Worm (Caenorhabditis elegans): ENCODE data around the gene acr-17.
A peak's percentile ranks its signal among the peaks of the same experiment; 100 is the strongest.
"Not testable (repeated sequence)": the region's sequence is repeated elsewhere in the genome, so short reads cannot be mapped to it uniquely, and the experiment has no call there.

The acr-17 gene

DNA sequence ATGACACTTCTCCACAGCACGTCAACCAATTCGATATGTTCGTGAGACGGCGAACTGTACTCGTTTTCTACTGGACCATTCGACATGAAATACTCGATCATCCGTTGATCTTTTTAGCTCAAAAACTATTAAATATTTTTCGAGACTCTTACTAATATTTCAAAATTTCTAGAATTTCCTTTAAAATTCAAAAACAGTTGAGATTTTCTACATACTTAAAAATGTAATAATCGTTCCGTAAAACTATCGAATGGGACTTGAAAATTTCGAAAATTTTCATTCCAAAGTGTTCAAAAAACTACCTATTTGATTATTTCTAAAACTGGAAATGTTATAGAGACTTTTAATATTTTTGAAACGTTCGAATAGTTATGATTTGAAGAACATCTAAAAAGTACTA, 16.9 kb downstream of the acr-17 start, which contains the start of gene sknr-1:
Gene sknr-1, minus strand, starts transcription at position 101 of the 400 bp plus-strand sequence.
- not testable (repeated sequence) for TF ChIP-seq K09A11.1 (tag; optimal IDR thresholded peaks at IDR 0.05; ENCODE audit: insufficient read depth); zip-5 (tag; optimal IDR thresholded peaks at IDR 0.05); F13H6.1 (tag; optimal IDR thresholded peaks at IDR 0.05)

- TF ChIP-seq eyg-1 (tag; optimal IDR thresholded peaks at IDR 0.05) (peak; percentile 58), ama-1 (optimal IDR thresholded peaks at IDR 0.05) (no peak), tbx-2 (tag; optimal IDR thresholded peaks at IDR 0.05) (peak; percentile 87), gmeb-2 (tag; optimal IDR thresholded peaks at IDR 0.05) (no peak), pax-1 (tag; optimal IDR thresholded peaks at IDR 0.05) (no peak), ahr-1 (tag; optimal IDR thresholded peaks at IDR 0.05) (peak; percentile 41), elt-2 (tag; optimal IDR thresholded peaks at IDR 0.05) (peak; percentile 67), ttx-3 (tag; optimal IDR thresholded peaks at IDR 0.05) (peak; percentile 4), hlh-6 (tag; optimal IDR thresholded peaks at IDR 0.05) (no peak), K02D7.2 (tag; optimal IDR thresholded peaks at IDR 0.05) (no peak), ceh-6 (GFP tag; optimal IDR thresholded peaks at IDR 0.05) (no peak), zip-5 (tag; optimal IDR thresholded peaks at IDR 0.05) (peak; percentile 84), fkh-10 (GFP tag; optimal IDR thresholded peaks at IDR 0.05) (no peak), C38D4.7 (GFP tag; optimal IDR thresholded peaks at IDR 0.05) (no peak), ceh-14 (tag; optimal IDR thresholded peaks at IDR 0.05) (peak; percentile 67), pros-1 (tag; optimal IDR thresholded peaks at IDR 0.05) (no peak), sox-2 (GFP tag; IDR thresholded peaks at IDR 0.05) (no peak), ceh-34 (tag; optimal IDR thresholded peaks at IDR 0.05) (peak; percentile 60), fax-1 (tag; optimal IDR thresholded peaks at IDR 0.05) (peak; percentile 57), ceh-48 (tag; optimal IDR thresholded peaks at IDR 0.05) (no peak), unc-86 (tag; optimal IDR thresholded peaks at IDR 0.05) (no peak), F13H6.1 (tag; optimal IDR thresholded peaks at IDR 0.05) (peak; percentile 54), mec-3 (tag; optimal IDR thresholded peaks at IDR 0.05; ENCODE audit: borderline replicate concordance) (peak; percentile 86), ceh-45 (GFP tag; IDR thresholded peaks at IDR 0.05) (no peak), nfya-1 (tag; optimal IDR thresholded peaks at IDR 0.05) (peak; percentile 29), dve-1 (tag; optimal IDR thresholded peaks at IDR 0.05) (no peak), hlh-30 (tag; optimal IDR thresholded peaks at IDR 0.05; ENCODE audit: insufficient read depth) (no peak), madf-2 (tag; optimal IDR thresholded peaks at IDR 0.05) (no peak), lin-11 (tag; optimal IDR thresholded peaks at IDR 0.05) (no peak), dmd-4 (tag; optimal IDR thresholded peaks at IDR 0.05; ENCODE audit: borderline replicate concordance) (peak; percentile 20), npax-4 (tag; optimal IDR thresholded peaks at IDR 0.05) (no peak), odd-2 (tag; optimal IDR thresholded peaks at IDR 0.05) (no peak), pag-3 (tag; optimal IDR thresholded peaks at IDR 0.05; ENCODE audit: borderline replicate concordance) (no peak), ets-4 (tag; optimal IDR thresholded peaks at IDR 0.05) (peak; percentile 95), Y22D7AL.16 (tag; optimal IDR thresholded peaks at IDR 0.05) (no peak), ceh-2 (tag; optimal IDR thresholded peaks at IDR 0.05) (peak; percentile 91), hlh-13 (GFP tag; optimal IDR thresholded peaks at IDR 0.05) (peak; percentile 36), ztf-16 (tag; optimal IDR thresholded peaks at IDR 0.05) (no peak), ceh-30 (tag; optimal IDR thresholded peaks at IDR 0.05) (no peak), nhr-11 (tag; optimal IDR thresholded peaks at IDR 0.05) (no peak), lim-6 (tag; optimal IDR thresholded peaks at IDR 0.05) (peak; percentile 80), nhr-232 (tag; optimal IDR thresholded peaks at IDR 0.05) (no peak), syd-9 (tag; optimal IDR thresholded peaks at IDR 0.05) (no peak), C08G9.2 (tag; optimal IDR thresholded peaks at IDR 0.05) (peak; percentile 96), ref-2 (tag; optimal IDR thresholded peaks at IDR 0.05) (peak; percentile 42), fkh-6 (tag; optimal IDR thresholded peaks at IDR 0.05) (peak; percentile 11), ceh-19 (GFP tag; optimal IDR thresholded peaks at IDR 0.05) (no peak), T23F11.4 (GFP tag; optimal IDR thresholded peaks at IDR 0.05) (no peak), ceh-24 (tag; optimal IDR thresholded peaks at IDR 0.05) (no peak), hlh-8 (tag; optimal IDR thresholded peaks at IDR 0.05) (peak; percentile 87)
Observed at ce11 chrV:2638545-2638944, 30.1 kb downstream of the acr-17 start, which contains the start of gene W02H5.19. TSS of gene W02H5.19 (plus strand) at chrV:2638890.

Measured in whole organism, late embryonic.